Worm (Caenorhabditis elegans) whole organism, young adult: ENCODE data around the gene cdc-48.1.
A peak's percentile ranks its signal among the peaks of the same experiment; 100 is the strongest.

Experiments
- B0019.2 ChIP-seq: fragments of 200-800 bp; sonication (Bioruptor generic); conservative IDR thresholded peaks from 2 replicates; pipeline ENCODE4 v1.3.6; 2022; ENCODE audit warnings: missing genetic modification reagents, missing genetic modification characterization, missing compliant biosample characterization
- B0261.1 ChIP-seq: sonication (generic microtip); optimal IDR thresholded peaks from 2 replicates; lab custom pipeline; 2016; ENCODE audit warnings: mild to moderate bottlenecking, missing genetic modification characterization, moderate library complexity, missing compliant biosample characterization
- C17E4.6 ChIP-seq: fragments of 200-800 bp; sonication (Bioruptor generic); IDR thresholded peaks from 2 replicates; pipeline ENCODE4 v1.3.6; 2022; ENCODE audit warnings: missing genetic modification reagents, missing genetic modification characterization, missing compliant biosample characterization
- F23B12.7 ChIP-seq: sonication (generic microtip); optimal IDR thresholded peaks from 2 replicates; lab custom pipeline; 2017; ENCODE audit warnings: missing genetic modification characterization, mild to moderate bottlenecking, missing compliant biosample characterization, antibody characterized with exemption, moderate library complexity; ENCODE audit not compliant: insufficient read depth
- F37B4.10 ChIP-seq: fragments of 200-800 bp; sonication (Bioruptor generic); IDR thresholded peaks from 2 replicates; pipeline ENCODE4 v1.3.6; 2022; ENCODE audit warnings: missing genetic modification characterization, missing compliant biosample characterization
- F39B2.1 ChIP-seq: fragments of 200-800 bp; sonication (Bioruptor generic); IDR thresholded peaks from 2 replicates; pipeline ENCODE4 v1.3.6; 2022; ENCODE audit warnings: missing genetic modification reagents, missing genetic modification characterization, missing compliant biosample characterization
- F52B5.7 ChIP-seq: sonication (generic microtip); optimal IDR thresholded peaks from 2 replicates; lab custom pipeline; 2016; ENCODE audit warnings: mild to moderate bottlenecking, missing genetic modification characterization, missing compliant biosample characterization
- K12H6.12 ChIP-seq: fragments of 200-800 bp; sonication (Bioruptor generic); optimal IDR thresholded peaks from 2 replicates; lab custom pipeline; 2018; ENCODE audit warnings: mild to moderate bottlenecking, missing genetic modification characterization, missing compliant biosample characterization
- ZK185.1 ChIP-seq: sonication (generic microtip); optimal IDR thresholded peaks from 2 replicates; lab custom pipeline; 2016; ENCODE audit warnings: mild to moderate bottlenecking, missing genetic modification characterization, missing compliant biosample characterization; ENCODE audit not compliant: poor library complexity, severe bottlenecking
- akir-1 ChIP-seq: fragments of 200-800 bp; sonication (Bioruptor generic); optimal IDR thresholded peaks from 2 replicates; lab custom pipeline; 2018; ENCODE audit warnings: mild to moderate bottlenecking, missing genetic modification characterization, moderate library complexity, missing compliant biosample characterization
- ama-1 ChIP-seq, 3 experiments: fragments of 150-350 bp in 1 of 3; sonication (generic microtip) in 2 of 3; optimal IDR thresholded peaks; 2 replicates each; lab custom pipeline; 2014 to 2018; ENCODE audit warnings: missing biosample characterization in 2 of 3, missing genetic modification characterization in 2 of 3, missing genetic modification reagents in 2 of 3
- aptf-3 ChIP-seq: fragments of 200-800 bp; sonication (Bioruptor generic); IDR thresholded peaks from 2 replicates; pipeline ENCODE4 v1.3.6; 2022; ENCODE audit warnings: missing genetic modification characterization, missing compliant biosample characterization
- atf-7 ChIP-seq: sonication (generic microtip); optimal IDR thresholded peaks from 2 replicates; lab custom pipeline; 2017; ENCODE audit warnings: mild to moderate bottlenecking, missing genetic modification characterization, missing compliant biosample characterization
- ccch-3 ChIP-seq: fragments of 200-800 bp; sonication (Bioruptor generic); optimal IDR thresholded peaks from 2 replicates; lab custom pipeline; 2018; ENCODE audit warnings: mild to moderate bottlenecking, missing genetic modification characterization, missing compliant biosample characterization
- cebp-1 ChIP-seq, 2 experiments: fragments of 200-800 bp in 1 of 2; sonication (Bioruptor generic) in 1 of 2; sonication (generic microtip) in 1 of 2; IDR thresholded peaks in 1 of 2; optimal IDR thresholded peaks in 1 of 2; 2 replicates each; pipeline versions ENCODE4 v1.3.6 to Lab custom; 2017 to 2022; ENCODE audit warnings: missing compliant biosample characterization in 2 of 2, missing genetic modification characterization in 2 of 2, mild to moderate bottlenecking in 1 of 2, missing genetic modification reagents in 1 of 2, moderate library complexity in 1 of 2
- cebp-2 ChIP-seq: fragments of 200-800 bp; sonication (Bioruptor generic); IDR thresholded peaks from 2 replicates; pipeline ENCODE4 v1.3.6; 2022; ENCODE audit warnings: missing genetic modification characterization, missing compliant biosample characterization
- ceh-100 ChIP-seq: fragments of 200-800 bp; sonication (Bioruptor generic); IDR thresholded peaks from 2 replicates; pipeline ENCODE4 v1.3.6; 2022; ENCODE audit warnings: missing genetic modification reagents, missing genetic modification characterization, missing compliant biosample characterization
- ceh-58 ChIP-seq: fragments of 200-800 bp; sonication (Bioruptor generic); IDR thresholded peaks from 2 replicates; pipeline ENCODE4 v1.3.6; 2022; ENCODE audit warnings: missing genetic modification characterization, missing compliant biosample characterization
- ceh-79 ChIP-seq: sonication (generic microtip); optimal IDR thresholded peaks from 2 replicates; lab custom pipeline; 2017; ENCODE audit warnings: mild to moderate bottlenecking, missing genetic modification characterization, missing compliant biosample characterization
- ceh-91 ChIP-seq: fragments of 200-800 bp; sonication (Bioruptor generic); IDR thresholded peaks from 2 replicates; pipeline ENCODE4 v1.3.6; 2022; ENCODE audit warnings: missing genetic modification reagents, missing genetic modification characterization, missing compliant biosample characterization
- die-1 ChIP-seq: sonication (generic microtip); optimal IDR thresholded peaks from 2 replicates; lab custom pipeline; 2016; ENCODE audit warnings: missing genotype, mild to moderate bottlenecking, missing genetic modification characterization, missing compliant biosample characterization
- egl-44 ChIP-seq: fragments of 200-800 bp; sonication (Bioruptor generic); IDR thresholded peaks from 2 replicates; pipeline ENCODE4 v1.3.6; 2022; ENCODE audit warnings: missing genetic modification reagents, missing genetic modification characterization, missing compliant biosample characterization
- ets-4 ChIP-seq: fragments of 200-800 bp; sonication (Bioruptor generic); optimal IDR thresholded peaks from 2 replicates; lab custom pipeline; 2018; ENCODE audit warnings: mild to moderate bottlenecking, missing genetic modification characterization, missing compliant biosample characterization
- gei-17 ChIP-seq: fragments of 200-800 bp; sonication (Bioruptor generic); optimal IDR thresholded peaks from 2 replicates; lab custom pipeline; 2018; ENCODE audit warnings: mild to moderate bottlenecking, missing genetic modification characterization, missing compliant biosample characterization
- him-1 ChIP-seq: sonication (generic microtip); optimal IDR thresholded peaks from 2 replicates; lab custom pipeline; 2016; ENCODE audit warnings: missing genotype, missing genetic modification reagents, missing genetic modification characterization, missing compliant biosample characterization
- hmg-20 ChIP-seq: fragments of 200-800 bp; sonication (Bioruptor generic); IDR thresholded peaks from 2 replicates; pipeline ENCODE4 v1.3.6; 2022; ENCODE audit warnings: missing genetic modification reagents, missing genetic modification characterization, missing compliant biosample characterization
- let-607 ChIP-seq, 2 experiments: fragments of 200-800 bp in 1 of 2; sonication (Bioruptor generic) in 1 of 2; sonication (generic microtip) in 1 of 2; optimal IDR thresholded peaks; 2 replicates each; lab custom pipeline; 2016 to 2018; ENCODE audit warnings: mild to moderate bottlenecking in 2 of 2, missing compliant biosample characterization in 2 of 2, missing genetic modification characterization in 2 of 2, moderate library complexity in 2 of 2, missing genotype in 1 of 2
- lin-40 ChIP-seq: sonication (generic microtip); optimal IDR thresholded peaks from 2 replicates; lab custom pipeline; 2016; ENCODE audit warnings: missing genetic modification characterization, mild to moderate bottlenecking, missing compliant biosample characterization, missing genotype, missing genetic modification reagents
- madf-6 ChIP-seq: fragments of 200-800 bp; sonication (Bioruptor generic); IDR thresholded peaks from 2 replicates; pipeline ENCODE4 v1.3.6; 2022; ENCODE audit warnings: missing genetic modification reagents, missing genetic modification characterization, missing compliant biosample characterization
- madf-8 ChIP-seq: fragments of 200-800 bp; sonication (Bioruptor generic); conservative IDR thresholded peaks from 2 replicates; pipeline ENCODE4 v1.3.6; 2022; ENCODE audit warnings: missing genetic modification reagents, missing genetic modification characterization, missing compliant biosample characterization
- mcd-1 ChIP-seq: fragments of 200-800 bp; sonication (Bioruptor generic); IDR thresholded peaks from 2 replicates; pipeline ENCODE4 v1.3.6; 2022; ENCODE audit warnings: missing genetic modification reagents, missing genetic modification characterization, missing compliant biosample characterization
- mel-28 ChIP-seq: sonication (generic microtip); optimal IDR thresholded peaks from 2 replicates; lab custom pipeline; 2016; ENCODE audit warnings: borderline replicate concordance, mild to moderate bottlenecking, missing genetic modification characterization, missing compliant biosample characterization
- nfya-2 ChIP-seq: fragments of 200-800 bp; sonication (Bioruptor generic); IDR thresholded peaks from 2 replicates; pipeline ENCODE4 v1.3.6; 2022; ENCODE audit warnings: missing genetic modification reagents, missing genetic modification characterization, missing compliant biosample characterization
- nfyb-1 ChIP-seq: fragments of 200-800 bp; sonication (Bioruptor generic); IDR thresholded peaks from 2 replicates; pipeline ENCODE4 v1.3.6; 2022; ENCODE audit warnings: missing genetic modification reagents, missing genetic modification characterization, missing compliant biosample characterization
- nhr-179 ChIP-seq: sonication (generic microtip); optimal IDR thresholded peaks from 2 replicates; lab custom pipeline; 2016; ENCODE audit warnings: mild to moderate bottlenecking, missing genetic modification characterization, missing compliant biosample characterization
- pha-4 ChIP-seq: fragments of 150-350 bp; sonication (generic microtip); optimal IDR thresholded peaks from 2 replicates; lab custom pipeline; 2014; ENCODE audit warnings: missing biosample characterization, missing genetic modification reagents, missing genetic modification characterization
- rcor-1 ChIP-seq: fragments of 200-800 bp; sonication (Bioruptor generic); IDR thresholded peaks from 2 replicates; pipeline ENCODE4 v1.3.6; 2022; ENCODE audit warnings: missing genetic modification reagents, missing genetic modification characterization, missing compliant biosample characterization
- rpc-1 ChIP-seq, 2 experiments: fragments of 150-350 bp in 1 of 2; sonication (generic microtip) in 1 of 2; optimal IDR thresholded peaks; 2 replicates each; lab custom pipeline; 2014 to 2018; ENCODE audit warnings: missing biosample characterization in 1 of 2, missing genetic modification characterization in 1 of 2, missing genetic modification reagents in 1 of 2, missing genotype in 1 of 2
- sdz-38 ChIP-seq: sonication (generic microtip); optimal IDR thresholded peaks from 2 replicates; lab custom pipeline; 2016; ENCODE audit warnings: missing genotype, missing genetic modification characterization, missing compliant biosample characterization
- snpc-1.3 ChIP-seq: sonication (generic microtip); optimal IDR thresholded peaks from 2 replicates; lab custom pipeline; 2017; ENCODE audit warnings: missing genetic modification characterization, mild to moderate bottlenecking, missing compliant biosample characterization, antibody characterized with exemption, moderate library complexity, missing genotype, missing genetic modification reagents; ENCODE audit not compliant: insufficient read depth
- snpc-3.4 ChIP-seq: sonication (generic microtip); optimal IDR thresholded peaks from 2 replicates; lab custom pipeline; 2017; ENCODE audit warnings: missing genetic modification characterization, mild to moderate bottlenecking, missing compliant biosample characterization, antibody characterized with exemption, moderate library complexity, missing genotype, missing genetic modification reagents
- snpc-4 ChIP-seq, 5 experiments: fragments of 150-350 bp in 1 of 5; sonication (generic microtip) in 4 of 5; optimal IDR thresholded peaks; 2 replicates each; lab custom pipeline; 2014 to 2018; ENCODE audit warnings: missing genetic modification characterization in 5 of 5, missing biosample characterization in 3 of 5, antibody characterized with exemption in 2 of 5, mild to moderate bottlenecking in 2 of 5, missing compliant biosample characterization in 2 of 5, missing genotype in 2 of 5, moderate library complexity in 2 of 5, missing genetic modification reagents in 1 of 5
- somi-1 ChIP-seq: fragments of 200-800 bp; sonication (Bioruptor generic); optimal IDR thresholded peaks from 2 replicates; lab custom pipeline; 2018; ENCODE audit warnings: mild to moderate bottlenecking, missing genetic modification characterization, missing compliant biosample characterization
- zfh-2 ChIP-seq: fragments of 200-800 bp; sonication (Bioruptor generic); conservative IDR thresholded peaks from 2 replicates; pipeline ENCODE4 v1.3.6; 2022; ENCODE audit warnings: missing genetic modification reagents, missing genetic modification characterization, missing compliant biosample characterization
- zim-3 ChIP-seq: sonication (generic microtip); optimal IDR thresholded peaks from 2 replicates; lab custom pipeline; 2017; ENCODE audit warnings: mild to moderate bottlenecking, missing genetic modification characterization, moderate library complexity, missing compliant biosample characterization

The cdc-48.1 gene

ce11 chrII:10563368-10563767 is at the start of gene cdc-48.1:
cdc-48.1 (minus strand) TSS chrII:10563407.
- TF ChIP-seq B0261.1 (tag; lab: Kevin White, UChicago) = peak; percentile 48
- peak; percentile 100 for TF ChIP-seq mcd-1
- TF ChIP-seq nfyb-1 (GFP tag; lab: Robert Waterston, UW) = peak; percentile 99
- peak; percentile 75 for TF ChIP-seq akir-1
- TF ChIP-seq ets-4 (GFP tag; lab: Kevin White, UChicago) = peak; percentile 97
- TF ChIP-seq snpc-4 (GFP tag; optimal IDR thresholded peaks at IDR 0.05; lab: Kevin White, UChicago) = peak; percentile 91
- peak; percentile 92 to 95 (median 93) for TF ChIP-seq snpc-4 (tag; optimal IDR thresholded peaks at IDR 0.05; lab: Kevin White, UChicago)
- peak; percentile 99 for TF ChIP-seq lin-40 (tag; lab: Kevin White, UChicago)
- 0 out of 2 replicates have a peak, but pooled peaks have one; percentile 69 for TF ChIP-seq aptf-3 (GFP tag; lab: Robert Waterston, UW)
- no peak for TF ChIP-seq nhr-179 (tag; lab: Kevin White, UChicago)
- TF ChIP-seq snpc-3.4 = peak; percentile 99
- peak; percentile 100 for TF ChIP-seq K12H6.12
- peak; percentile 94 for TF ChIP-seq ceh-100 (GFP tag; lab: Robert Waterston, UW)
- peak; percentile 89 for TF ChIP-seq die-1 (tag; lab: Kevin White, UChicago)
- peak; percentile 91 for TF ChIP-seq gei-17 (GFP tag; lab: Kevin White, UChicago)
- TF ChIP-seq cebp-1 (GFP tag; IDR thresholded peaks at IDR 0.05; lab: Robert Waterston, UW) = peak; percentile 94
- TF ChIP-seq cebp-1 (tag; optimal IDR thresholded peaks at IDR 0.05; lab: Kevin White, UChicago) = peak; percentile 98
- no peak for TF ChIP-seq zfh-2 (GFP tag; lab: Robert Waterston, UW)
- no peak for TF ChIP-seq sdz-38 (tag; lab: Kevin White, UChicago)
- peak; percentile 82 for TF ChIP-seq mel-28 (tag; lab: Kevin White, UChicago)
- TF ChIP-seq ZK185.1 (tag; lab: Kevin White, UChicago) = peak; percentile 99
- TF ChIP-seq somi-1 (GFP tag; lab: Kevin White, UChicago) = peak; percentile 99
- TF ChIP-seq C17E4.6 (GFP tag; lab: Robert Waterston, UW) = peak; percentile 99
- TF ChIP-seq let-607 (tag; optimal IDR thresholded peaks at IDR 0.05; lab: Kevin White, UChicago) = peak; percentile 98
- peak; percentile 94 for TF ChIP-seq F39B2.1 (GFP tag; lab: Robert Waterston, UW)
- TF ChIP-seq B0019.2 (GFP tag; lab: Robert Waterston, UW) = peak; percentile 98
- TF ChIP-seq atf-7 (tag; lab: Kevin White, UChicago) = peak; percentile 99
- TF ChIP-seq egl-44 (GFP tag; lab: Robert Waterston, UW) = peak; percentile 98
- TF ChIP-seq snpc-1.3 (tag; lab: Kevin White, UChicago) = peak; percentile 98
- peak; percentile 99 for TF ChIP-seq madf-6 (GFP tag; lab: Robert Waterston, UW)
- TF ChIP-seq nfya-2 (GFP tag; lab: Robert Waterston, UW) = peak; percentile 94
- peak; percentile 98 for TF ChIP-seq F52B5.7 (tag; lab: Kevin White, UChicago)
- peak; percentile 99 for TF ChIP-seq F23B12.7 (tag; lab: Kevin White, UChicago)
- TF ChIP-seq rpc-1 (optimal IDR thresholded peaks at IDR 0.05; lab: Kevin White, UChicago) = peak; percentile 18
- peak; percentile 14 for TF ChIP-seq rpc-1 (tag; optimal IDR thresholded peaks at IDR 0.05; lab: Kevin White, UChicago)
- TF ChIP-seq rcor-1 (GFP tag; lab: Robert Waterston, UW) = peak; percentile 99
- TF ChIP-seq ccch-3 (GFP tag; lab: Kevin White, UChicago) = peak; percentile 84
- TF ChIP-seq ceh-91 (GFP tag; lab: Robert Waterston, UW) = peak; percentile 99
- TF ChIP-seq him-1 = peak; percentile 97
- peak; percentile 88 for TF ChIP-seq ceh-79 (tag; lab: Kevin White, UChicago)
- TF ChIP-seq madf-8 (GFP tag; lab: Robert Waterston, UW) = peak; percentile 94
- TF ChIP-seq F37B4.10 (GFP tag; lab: Robert Waterston, UW) = peak; percentile 98
- TF ChIP-seq ama-1 (optimal IDR thresholded peaks at IDR 0.05; lab: Kevin White, UChicago) = no peak
- TF ChIP-seq ama-1 (GFP tag; optimal IDR thresholded peaks at IDR 0.05; lab: Kevin White, UChicago) = peak; percentile 76 to 79
- TF ChIP-seq pha-4 (tag; lab: Kevin White, UChicago) = peak; percentile 98
- peak; percentile 95 for TF ChIP-seq hmg-20 (GFP tag; lab: Robert Waterston, UW)
- peak; percentile 96 for TF ChIP-seq zim-3 (tag; lab: Kevin White, UChicago)
- TF ChIP-seq ceh-58 (GFP tag; lab: Robert Waterston, UW) = 0 out of 2 replicates have a peak, but pooled peaks have one; percentile 88
- TF ChIP-seq cebp-2 = peak; percentile 91; the same call in 1 of the 2 replicates
